Worm (Caenorhabditis elegans): ENCODE data around the gene H04D03.4.

Gene H04D03.4

DNA sequence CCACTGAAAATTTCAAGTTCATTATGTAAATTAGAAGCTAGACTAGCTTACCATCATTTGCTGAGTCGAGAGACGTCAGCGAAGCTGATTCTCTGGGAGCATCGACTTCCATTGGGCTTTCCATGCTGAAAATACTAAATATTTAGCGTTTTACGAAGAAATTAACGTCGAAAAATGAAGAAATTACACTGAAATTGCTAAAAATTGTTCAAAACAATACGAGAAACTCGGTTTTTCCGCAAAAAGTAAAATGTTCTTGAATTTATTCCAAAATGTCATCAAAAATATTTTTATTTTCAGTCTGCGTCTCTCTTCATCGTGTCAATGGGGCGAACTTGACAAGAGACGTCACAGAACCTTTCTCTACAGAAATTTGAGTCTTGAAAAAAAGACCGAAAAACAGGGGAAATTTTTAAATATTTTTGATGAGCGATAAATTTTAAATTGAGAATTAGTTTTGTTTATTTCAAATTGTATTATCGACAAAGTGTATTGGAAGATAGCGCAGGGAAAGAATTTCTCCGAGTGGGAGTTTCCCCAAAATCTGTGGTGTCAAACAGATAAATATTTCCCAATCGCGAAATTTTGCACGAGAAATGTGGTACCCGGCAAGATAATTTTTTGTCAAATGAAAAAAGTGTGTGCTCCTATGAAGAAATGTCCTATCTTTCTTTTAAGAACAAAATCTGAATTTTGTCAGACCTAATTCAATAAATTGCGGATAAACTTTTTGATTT, 9.7 kb upstream of the H04D03.4 start, which contains the start of gene ecps-1 (continued):
- no peak for TF ChIP-seq lim-7 (GFP tag; IDR thresholded peaks at IDR 0.05)
- no peak for TF ChIP-seq Y75B8A.6 (GFP tag; IDR thresholded peaks at IDR 0.05)
- 0 out of 2 replicates have a peak, but pooled peaks have one; percentile 32 for TF ChIP-seq php-3 (GFP tag; IDR thresholded peaks at IDR 0.05)
- TF ChIP-seq mxl-3 (GFP tag; optimal IDR thresholded peaks at IDR 0.05): peak; percentile 74
- peak; percentile 61 for TF ChIP-seq nhr-11 (tag; optimal IDR thresholded peaks at IDR 0.05)
- peak; percentile 55 to 94 for TF ChIP-seq lsy-2 (tag; optimal IDR thresholded peaks at IDR 0.05)
- TF ChIP-seq rbr-2 (tag; optimal IDR thresholded peaks at IDR 0.05): peak; percentile 60
- no peak for TF ChIP-seq Y105C5A.15 (GFP tag; IDR thresholded peaks at IDR 0.05)
- TF ChIP-seq madf-9 (GFP tag; conservative IDR thresholded peaks at IDR 0.05): peak; percentile 85
- peak; percentile 94 for TF ChIP-seq mep-1 (tag; optimal IDR thresholded peaks at IDR 0.05)
- peak; percentile 80; the same call in 1 of the 2 replicates for TF ChIP-seq ceh-44 (GFP tag; IDR thresholded peaks at IDR 0.05)
- TF ChIP-seq mdt-29 (GFP tag; IDR thresholded peaks at IDR 0.05): peak; percentile 64
- no peak for TF ChIP-seq mxl-2 (GFP tag; conservative IDR thresholded peaks at IDR 0.05)
- no peak for TF ChIP-seq nhr-76 (tag; optimal IDR thresholded peaks at IDR 0.05)
- TF ChIP-seq lin-29 (GFP tag; IDR thresholded peaks at IDR 0.05): no peak
- no peak for TF ChIP-seq zip-2 (tag; optimal IDR thresholded peaks at IDR 0.05)
- peak; percentile 34; the same call in 1 of the 2 replicates for TF ChIP-seq lin-1 (GFP tag; IDR thresholded peaks at IDR 0.05)
- TF ChIP-seq saeg-2 (GFP tag; IDR thresholded peaks at IDR 0.05): no peak
- TF ChIP-seq fos-1 (tag; optimal IDR thresholded peaks at IDR 0.05): peak; percentile 12
- TF ChIP-seq hif-1 (tag; optimal IDR thresholded peaks at IDR 0.05): peak in 1 of 2 experiments; percentile 92
- peak; percentile 86 for TF ChIP-seq dmd-9 (GFP tag; IDR thresholded peaks at IDR 0.05)
- no peak for TF ChIP-seq zip-11 (GFP tag; IDR thresholded peaks at IDR 0.05)
- no peak for TF ChIP-seq ceh-82 (tag; optimal IDR thresholded peaks at IDR 0.05)
- no peak for TF ChIP-seq snpc-4 (tag; optimal IDR thresholded peaks at IDR 0.05)
- 0 out of 2 replicates have a peak, but pooled peaks have one; percentile 74 for TF ChIP-seq pha-4 (GFP tag; IDR thresholded peaks at IDR 0.05)
- peak; percentile 79 for TF ChIP-seq pha-4 (tag; optimal IDR thresholded peaks at IDR 0.05)
- no peak for TF ChIP-seq spr-3 (GFP tag; optimal IDR thresholded peaks at IDR 0.05)
- TF ChIP-seq jun-1 (tag; optimal IDR thresholded peaks at IDR 0.05): peak; percentile 56
- TF ChIP-seq ces-1 (GFP tag; optimal IDR thresholded peaks at IDR 0.05): peak; percentile 7
- TF ChIP-seq ceh-20 (GFP tag; IDR thresholded peaks at IDR 0.05): peak; percentile 70; the same call in 1 of the 2 replicates
- TF ChIP-seq hlh-11 (tag; optimal IDR thresholded peaks at IDR 0.05): peak; percentile 70
- TF ChIP-seq tra-1 (GFP tag; IDR thresholded peaks at IDR 0.05): peak; percentile 90
- TF ChIP-seq duxl-1 (tag; optimal IDR thresholded peaks at IDR 0.05; ENCODE audit: poor library complexity): peak; percentile 80
- peak; percentile 94 for TF ChIP-seq unc-130 (GFP tag; optimal IDR thresholded peaks at IDR 0.05)
- TF ChIP-seq madf-5 (GFP tag; IDR thresholded peaks at IDR 0.05): no peak; a peak in 1 of 4 replicates
- TF ChIP-seq aha-1 (tag): peak; percentile 94
- peak; percentile 81 for TF ChIP-seq dpl-1 (GFP tag; optimal IDR thresholded peaks at IDR 0.05)
- peak; percentile 78 for TF ChIP-seq nhr-42 (GFP tag; IDR thresholded peaks at IDR 0.05)
- TF ChIP-seq vab-7 (GFP tag; IDR thresholded peaks at IDR 0.05): peak; percentile 82
- TF ChIP-seq zfp-3 (GFP tag; conservative IDR thresholded peaks at IDR 0.05): 0 out of 2 replicates have a peak, but pooled peaks have one; percentile 66
- no peak for TF ChIP-seq skn-1 (tag; optimal IDR thresholded peaks at IDR 0.05)
- TF ChIP-seq pqm-1 (tag; optimal IDR thresholded peaks at IDR 0.05): no peak
- TF ChIP-seq dve-1 (tag; optimal IDR thresholded peaks at IDR 0.05; ENCODE audit: insufficient read depth): no peak
- peak; percentile 61 to 75 for TF ChIP-seq mdl-1 (tag; optimal IDR thresholded peaks at IDR 0.05)
- TF ChIP-seq nhr-28 (tag; optimal IDR thresholded peaks at IDR 0.05): peak; percentile 71
- TF ChIP-seq hlh-30 (tag; optimal IDR thresholded peaks at IDR 0.05; ENCODE audit: insufficient read depth): no peak
- peak; percentile 86 for TF ChIP-seq arid-1 (GFP tag; conservative IDR thresholded peaks at IDR 0.05)

All from whole organism, L4 larva.